Fruit fly (Drosophila melanogaster): ENCODE data around the gene CG12499.
A peak's percentile ranks its signal among the peaks of the same experiment; 100 is the strongest.

The CG12499 gene

dm6 chr3R:22487037-22487492, 40.7 kb upstream of the CG12499 start, which contains the start of gene Pfdn5 (continued):
- TF ChIP-seq cas (GFP tag; IDR thresholded peaks at IDR 0.05) = no peak
- peak; percentile 82 for TF ChIP-seq bbx (GFP tag; IDR thresholded peaks at IDR 0.05; ENCODE audit: partially characterized antibody)
- 0 out of 2 replicates have a peak, but pooled peaks have one; percentile 37 for TF ChIP-seq rib (GFP tag; IDR thresholded peaks at IDR 0.05)
- peak; percentile 38 for TF ChIP-seq gfzf (GFP tag; optimal IDR thresholded peaks at IDR 0.05)
- TF ChIP-seq CG14860 (GFP tag; IDR thresholded peaks at IDR 0.05; ENCODE audit: partially characterized antibody) = peak; percentile 88
- TF ChIP-seq Hr78 (GFP tag; optimal IDR thresholded peaks at IDR 0.05) = no peak
- peak; percentile 70 for TF ChIP-seq knrl (GFP tag; IDR thresholded peaks at IDR 0.05; ENCODE audit: partially characterized antibody)
- peak; percentile 30; the same call in 1 of the 2 replicates for TF ChIP-seq CG2129 (GFP tag; IDR thresholded peaks at IDR 0.05; ENCODE audit: partially characterized antibody)
- TF ChIP-seq Jarid2 (GFP tag; optimal IDR thresholded peaks at IDR 0.05) = no peak
- no peak for TF ChIP-seq CG18262 (tag; optimal IDR thresholded peaks at IDR 0.05)
- TF ChIP-seq mam (GFP tag; optimal IDR thresholded peaks at IDR 0.05) = no peak
- no peak for TF ChIP-seq D19B (GFP tag; optimal IDR thresholded peaks at IDR 0.05)
- TF ChIP-seq HHEX (GFP tag; optimal IDR thresholded peaks at IDR 0.05) = no peak
- TF ChIP-seq Lpt (GFP tag; optimal IDR thresholded peaks at IDR 0.05) = no peak
- TF ChIP-seq CG11560 (tag; IDR thresholded peaks at IDR 0.05) = peak; percentile 99
- TF ChIP-seq CG4404 (GFP tag; IDR thresholded peaks at IDR 0.05) = no peak
- no peak for TF ChIP-seq CG17385 (GFP tag; optimal IDR thresholded peaks at IDR 0.05)
- no peak for TF ChIP-seq Mad (GFP tag; optimal IDR thresholded peaks at IDR 0.05)
- no peak for TF ChIP-seq CG7372 (GFP tag; IDR thresholded peaks at IDR 0.05)
- TF ChIP-seq CG3847 (GFP tag; IDR thresholded peaks at IDR 0.05) = 0 out of 2 replicates have a peak, but pooled peaks have one; percentile 15
- no peak for TF ChIP-seq CG7357 (GFP tag; IDR thresholded peaks at IDR 0.05)
- TF ChIP-seq trem (tag; optimal IDR thresholded peaks at IDR 0.05) = peak; percentile 78
- TF ChIP-seq Neu2 (GFP tag; optimal IDR thresholded peaks at IDR 0.05; ENCODE audit: borderline replicate concordance) = no peak
- TF ChIP-seq Bteb2 (GFP tag; optimal IDR thresholded peaks at IDR 0.05) = peak; percentile 7
- no peak for TF ChIP-seq nerfin-1 (tag; optimal IDR thresholded peaks at IDR 0.05)
- TF ChIP-seq stwl (tag; optimal IDR thresholded peaks at IDR 0.05) = peak; percentile 95
- TF ChIP-seq CHES-1-like (GFP tag; optimal IDR thresholded peaks at IDR 0.05) = peak; percentile 26
- TF ChIP-seq E2f1 (GFP tag; IDR thresholded peaks at IDR 0.05) = no peak
- no peak for TF ChIP-seq CG12104 (GFP tag; optimal IDR thresholded peaks at IDR 0.05)
- TF ChIP-seq chinmo (GFP tag; IDR thresholded peaks at IDR 0.05; ENCODE audit: partially characterized antibody) = 0 out of 4 replicates have a peak, but pooled peaks have one; percentile 56
- TF ChIP-seq Lhr (GFP tag; optimal IDR thresholded peaks at IDR 0.05) = peak; percentile 9
- no peak for TF ChIP-seq Lim3 (GFP tag; IDR thresholded peaks at IDR 0.05)
- TF ChIP-seq NfI (GFP tag; optimal IDR thresholded peaks at IDR 0.05) = no peak
- TF ChIP-seq grau (tag; optimal IDR thresholded peaks at IDR 0.05) = no peak
- no peak for TF ChIP-seq Usf (GFP tag; optimal IDR thresholded peaks at IDR 0.05)
- no peak for TF ChIP-seq CG3407 (GFP tag; optimal IDR thresholded peaks at IDR 0.05)
- TF ChIP-seq CG9817 (tag; optimal IDR thresholded peaks at IDR 0.05) = no peak
- no peak for TF ChIP-seq chn (GFP tag; optimal IDR thresholded peaks at IDR 0.05)
- peak; percentile 4 for TF ChIP-seq CG17186 (GFP tag; optimal IDR thresholded peaks at IDR 0.05)
- TF ChIP-seq dpn (GFP tag; optimal IDR thresholded peaks at IDR 0.05) = peak; percentile 13 to 18
- no peak for TF ChIP-seq PHDP (tag; optimal IDR thresholded peaks at IDR 0.05)
- peak; percentile 84 for TF ChIP-seq YL-1 (GFP tag; optimal IDR thresholded peaks at IDR 0.05)
- no peak for TF ChIP-seq ATbp (GFP tag; optimal IDR thresholded peaks at IDR 0.05)
- no peak for TF ChIP-seq CG10274 (GFP tag; optimal IDR thresholded peaks at IDR 0.05)
- no peak for TF ChIP-seq gem (tag; optimal IDR thresholded peaks at IDR 0.05)
- TF ChIP-seq Kr (GFP tag; optimal IDR thresholded peaks at IDR 0.05) = no peak
- peak; percentile 87 for TF ChIP-seq CG13287 (GFP tag; IDR thresholded peaks at IDR 0.05; ENCODE audit: partially characterized antibody)
- TF ChIP-seq CG1832 (GFP tag; optimal IDR thresholded peaks at IDR 0.05) = no peak
- TF ChIP-seq inv (GFP tag; IDR thresholded peaks at IDR 0.05; ENCODE audit: partially characterized antibody) = peak; percentile 69
